Fruit fly (Drosophila melanogaster): ENCODE results near the gene CG5386.

DNA sequence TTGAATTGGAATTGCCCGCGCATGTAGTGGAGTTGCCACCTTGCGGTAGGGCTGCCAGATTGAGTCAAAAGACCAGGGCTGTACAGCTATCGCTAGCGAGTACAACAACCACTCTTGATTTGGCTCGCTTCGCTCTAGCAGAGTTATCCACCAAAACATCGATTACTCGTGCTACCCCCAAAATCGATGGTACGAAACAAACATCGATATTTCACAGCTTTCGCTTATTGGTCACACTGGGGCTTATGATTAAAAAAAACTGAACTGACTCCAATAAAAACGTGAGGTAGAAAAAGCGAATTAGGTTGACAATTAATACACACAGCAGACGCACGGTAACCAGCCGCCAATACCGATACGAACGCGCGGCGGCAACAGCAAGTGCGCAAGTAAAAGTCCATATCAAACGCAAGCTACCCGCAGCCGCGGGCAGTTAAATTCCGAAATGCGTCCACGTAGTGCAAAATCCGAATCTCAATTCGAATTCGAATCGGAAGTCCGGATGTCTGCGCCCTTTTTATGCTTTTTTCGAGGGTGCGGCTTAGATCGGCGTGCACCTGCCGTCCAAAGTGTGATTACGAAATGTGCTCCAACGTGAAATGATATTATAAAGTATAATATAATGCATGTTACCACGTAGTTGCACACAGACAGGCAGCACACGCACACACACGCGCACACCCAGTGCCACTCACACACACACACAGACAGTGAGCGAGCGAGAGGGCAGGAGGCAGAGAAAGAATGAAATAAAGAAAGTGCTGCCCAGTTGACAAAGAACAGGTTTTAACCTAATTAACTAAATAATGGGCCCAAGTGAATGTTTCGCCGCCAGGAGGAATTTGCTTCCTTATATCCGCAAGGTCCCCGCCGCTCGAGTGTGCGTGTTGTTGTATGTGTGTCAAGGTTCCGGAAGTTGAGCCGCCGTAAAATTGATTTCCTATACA is 14.7 kb upstream of the CG5386 start, which contains the start of gene Sar1:
- no peak for TF ChIP-seq CG14655 (GFP tag; optimal IDR thresholded peaks at IDR 0.05)
- TF ChIP-seq EcR (GFP tag; optimal IDR thresholded peaks at IDR 0.05), result peak; percentile 79
- TF ChIP-seq CG8301 (tag; optimal IDR thresholded peaks at IDR 0.05), result no peak
- no peak for TF ChIP-seq CG15710 (tag; optimal IDR thresholded peaks at IDR 0.05)
- no peak for TF ChIP-seq CG34367 (tag; optimal IDR thresholded peaks at IDR 0.05)
- TF ChIP-seq CG4496 (GFP tag; IDR thresholded peaks at IDR 0.05), result no peak

Data from whole organism, pupa.